Fruit fly (Drosophila melanogaster) whole organism, prepupa: ENCODE data around the gene CG8679.

ENCODE experiments used
- CG11294 ChIP-seq: fragments of 200-800 bp; sonication (Bioruptor generic); IDR thresholded peaks from 2 replicates; pipeline ENCODE4 v1.3.6; 2022; ENCODE audit warnings: missing biosample characterization, missing genetic modification characterization
- CG11762 ChIP-seq: fragments of 200-800 bp; sonication (Bioruptor generic); optimal IDR thresholded peaks from 3 replicates; lab custom pipeline; 2016; ENCODE audit warnings: missing biosample characterization, missing genetic modification characterization; ENCODE audit not compliant: insufficient read depth
- CG11902 ChIP-seq: fragments of 200-800 bp; sonication (Bioruptor generic); optimal IDR thresholded peaks from 3 replicates; lab custom pipeline; 2016; ENCODE audit warnings: missing biosample characterization, missing genetic modification characterization
- CG1621 ChIP-seq: fragments of 200-800 bp; sonication (Bioruptor generic); optimal IDR thresholded peaks from 3 replicates; lab custom pipeline; 2018; ENCODE audit warnings: missing biosample characterization, mild to moderate bottlenecking, missing genetic modification characterization
- CG16779 ChIP-seq: fragments of 200-800 bp; sonication (Bioruptor generic); optimal IDR thresholded peaks from 3 replicates; lab custom pipeline; 2017; ENCODE audit warnings: missing biosample characterization, mild to moderate bottlenecking, missing genetic modification characterization
- CG3032 ChIP-seq: fragments of 200-800 bp; optimal IDR thresholded peaks from 2 replicates; lab custom pipeline; 2019; ENCODE audit warnings: missing biosample characterization, mild to moderate bottlenecking, missing genetic modification characterization, moderate library complexity
- CG32006 ChIP-seq: fragments of 200-800 bp; sonication (Bioruptor generic); optimal IDR thresholded peaks from 3 replicates; lab custom pipeline; 2017; ENCODE audit warnings: missing biosample characterization, mild to moderate bottlenecking, missing genetic modification characterization
- CG3919 ChIP-seq: fragments of 200-800 bp; sonication (Bioruptor generic); optimal IDR thresholded peaks from 3 replicates; lab custom pipeline; 2016; ENCODE audit warnings: missing biosample characterization, missing genetic modification characterization
- CG6792 ChIP-seq: fragments of 200-800 bp; sonication (Bioruptor generic); optimal IDR thresholded peaks from 3 replicates; lab custom pipeline; 2016; ENCODE audit warnings: missing biosample characterization, missing genetic modification characterization
- CG6808 ChIP-seq: fragments of 200-800 bp; sonication (Bioruptor generic); optimal IDR thresholded peaks from 3 replicates; lab custom pipeline; 2017; ENCODE audit warnings: missing biosample characterization, missing genetic modification characterization, mild to moderate bottlenecking, moderate library complexity, missing genetic modification reagents
- CG8119 ChIP-seq: fragments of 200-800 bp; sonication (Bioruptor generic); IDR thresholded peaks from 3 replicates; pipeline ENCODE4 v1.3.6; 2022; ENCODE audit warnings: missing biosample characterization, missing genetic modification characterization
- CG8319 ChIP-seq: fragments of 200-800 bp; sonication (Bioruptor generic); optimal IDR thresholded peaks from 3 replicates; lab custom pipeline; 2016; ENCODE audit warnings: missing biosample characterization, missing genetic modification characterization
- Eip75B ChIP-seq: fragments of 200-800 bp; sonication (Bioruptor generic); optimal IDR thresholded peaks from 3 replicates; lab custom pipeline; 2016; ENCODE audit warnings: missing biosample characterization, missing genetic modification characterization
- Eip93F ChIP-seq: fragments of 200-800 bp; sonication (Bioruptor generic); optimal IDR thresholded peaks from 2 replicates; lab custom pipeline; 2016; ENCODE audit warnings: missing biosample characterization, mild to moderate bottlenecking, missing genetic modification characterization
- Ets21C ChIP-seq: fragments of 200-800 bp; sonication (Bioruptor generic); optimal IDR thresholded peaks from 3 replicates; lab custom pipeline; 2016; ENCODE audit warnings: missing biosample characterization, missing genetic modification characterization
- Hr38 ChIP-seq: sonication (Bioruptor generic); optimal IDR thresholded peaks from 2 replicates; lab custom pipeline; 2016; ENCODE audit warnings: missing biosample characterization, missing genetic modification characterization
- Lpt ChIP-seq: fragments of 200-800 bp; sonication (Bioruptor generic); optimal IDR thresholded peaks from 3 replicates; lab custom pipeline; 2016; ENCODE audit warnings: missing biosample characterization, missing genetic modification characterization
- Met ChIP-seq: fragments of 200-800 bp; sonication (Bioruptor generic); optimal IDR thresholded peaks from 3 replicates; lab custom pipeline; 2016; ENCODE audit warnings: missing biosample characterization, missing genetic modification characterization
- OdsH ChIP-seq: fragments of 200-800 bp; sonication (Bioruptor generic); optimal IDR thresholded peaks from 3 replicates; lab custom pipeline; 2016; ENCODE audit warnings: missing biosample characterization, missing genetic modification characterization
- Smox ChIP-seq: fragments of 200-800 bp; sonication (Bioruptor generic); optimal IDR thresholded peaks from 3 replicates; lab custom pipeline; 2016; ENCODE audit warnings: missing biosample characterization, missing genetic modification characterization
- Sox102F ChIP-seq: fragments of 200-800 bp; sonication (Bioruptor generic); optimal IDR thresholded peaks from 2 replicates; lab custom pipeline; 2016; ENCODE audit warnings: missing biosample characterization, mild to moderate bottlenecking, missing genetic modification characterization
- Sox14 ChIP-seq: fragments of 200-800 bp; sonication (Bioruptor generic); optimal IDR thresholded peaks from 3 replicates; lab custom pipeline; 2016; ENCODE audit warnings: missing biosample characterization, missing genetic modification characterization
- Sox15 ChIP-seq: fragments of 200-800 bp; sonication (Bioruptor generic); optimal IDR thresholded peaks from 3 replicates; lab custom pipeline; 2016; ENCODE audit warnings: missing biosample characterization, missing genetic modification characterization
- achi ChIP-seq: fragments of 200-800 bp; sonication (Bioruptor generic); optimal IDR thresholded peaks from 3 replicates; lab custom pipeline; 2016; ENCODE audit warnings: missing biosample characterization, missing genetic modification characterization
- acj6 ChIP-seq: fragments of 200-800 bp; sonication (Bioruptor generic); optimal IDR thresholded peaks from 3 replicates; lab custom pipeline; 2016; ENCODE audit warnings: missing biosample characterization, missing genetic modification characterization
- cyc ChIP-seq: fragments of 200-800 bp; sonication (Bioruptor generic); optimal IDR thresholded peaks from 3 replicates; lab custom pipeline; 2016; ENCODE audit warnings: missing biosample characterization, missing genetic modification characterization
- fd59A ChIP-seq: fragments of 200-800 bp; sonication (Bioruptor generic); optimal IDR thresholded peaks from 2 replicates; lab custom pipeline; 2017; ENCODE audit warnings: missing biosample characterization, mild to moderate bottlenecking, missing genetic modification characterization, missing genetic modification reagents
- fkh ChIP-seq: fragments of 200-800 bp; sonication (Bioruptor generic); optimal IDR thresholded peaks from 3 replicates; lab custom pipeline; 2017; ENCODE audit warnings: missing biosample characterization, mild to moderate bottlenecking, missing genetic modification characterization, moderate library complexity
- net ChIP-seq: fragments of 200-800 bp; sonication (Bioruptor generic); optimal IDR thresholded peaks from 3 replicates; lab custom pipeline; 2016; ENCODE audit warnings: missing biosample characterization, missing genetic modification characterization
- salr ChIP-seq, 2 experiments: fragments of 200-800 bp; sonication (Bioruptor generic); optimal IDR thresholded peaks; 3 replicates each; lab custom pipeline; 2016 to 2018; ENCODE audit warnings: missing biosample characterization in 2 of 2, missing genetic modification characterization in 2 of 2, mild to moderate bottlenecking in 1 of 2
- ss ChIP-seq, 2 experiments: fragments of 200-800 bp; sonication (Bioruptor generic); optimal IDR thresholded peaks; 2 replicates in 1 of 2; 3 replicates in 1 of 2; lab custom pipeline; 2017 to 2018; ENCODE audit warnings: mild to moderate bottlenecking in 2 of 2, missing biosample characterization in 2 of 2, missing genetic modification characterization in 2 of 2, moderate library complexity in 1 of 2
- svp ChIP-seq: fragments of 200-800 bp; sonication (Bioruptor generic); peaks from one replicate; lab custom pipeline; 2016; ENCODE audit warnings: missing biosample characterization, missing genetic modification characterization
- topi ChIP-seq: fragments of 200-800 bp; sonication (Bioruptor generic); optimal IDR thresholded peaks from 3 replicates; lab custom pipeline; 2016; ENCODE audit warnings: missing biosample characterization, missing genetic modification characterization

Gene CG8679

DNA sequence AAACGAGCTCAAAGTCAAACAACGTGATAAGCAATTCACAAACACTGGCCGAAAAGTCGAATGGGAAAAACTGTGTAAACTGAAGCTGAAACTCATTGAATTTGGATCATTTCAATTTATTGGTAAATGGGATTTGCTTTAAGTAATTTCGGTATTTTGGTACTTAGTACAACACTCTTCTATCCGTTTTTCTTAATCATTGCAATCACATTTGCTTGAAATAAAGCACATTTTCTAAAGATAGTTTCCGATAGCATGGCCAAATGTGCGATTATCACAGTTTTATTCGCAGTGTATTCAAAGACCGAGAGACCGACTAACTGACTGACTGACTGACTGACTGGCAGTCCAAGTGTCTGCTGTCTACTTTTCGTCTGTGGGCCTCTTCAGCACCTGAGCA, 21.8 kb downstream of the CG8679 start (continued):
- no peak for TF ChIP-seq salr (GFP tag; optimal IDR thresholded peaks at IDR 0.05; lab: Kevin White, UChicago)
- no peak for TF ChIP-seq Hr38 (GFP tag; lab: Kevin White, UChicago)
- no peak for TF ChIP-seq CG6792
- TF ChIP-seq net (GFP tag; lab: Kevin White, UChicago) = peak; percentile 14
- TF ChIP-seq achi = peak; percentile 33
- TF ChIP-seq topi (GFP tag; lab: Kevin White, UChicago) = peak; percentile 25
- TF ChIP-seq CG11762 = no peak
- no peak for TF ChIP-seq Ets21C (GFP tag; lab: Kevin White, UChicago)

DNA sequence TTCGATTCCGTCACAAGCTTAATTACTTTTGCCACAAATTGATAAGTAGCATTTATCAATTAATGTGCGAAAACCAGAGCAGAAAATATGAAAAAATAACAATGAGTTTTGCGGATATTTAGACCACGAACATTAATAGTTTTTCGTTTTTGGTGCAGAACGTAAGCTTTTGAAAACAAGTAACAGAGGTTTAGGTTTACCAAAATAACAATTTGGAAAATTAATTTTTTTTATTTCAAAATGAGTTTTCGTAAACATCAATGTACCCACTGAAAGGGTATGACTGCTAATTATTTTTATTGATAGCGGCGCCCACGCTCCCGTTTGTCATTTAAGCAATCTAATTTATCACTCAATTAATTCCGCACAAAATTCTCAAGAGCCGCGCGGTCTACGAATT, 23.0 kb downstream of the CG8679 start:
- TF ChIP-seq Sox14 (GFP tag; lab: Kevin White, UChicago) (no peak), OdsH (GFP tag; lab: Kevin White, UChicago) (no peak), CG16779 (tag; lab: Kevin White, UChicago) (no peak), Smox (GFP tag; lab: Kevin White, UChicago) (no peak), Met (no peak), CG6792 (no peak), cyc (GFP tag; lab: Kevin White, UChicago) (no peak), CG8319 (GFP tag; lab: Kevin White, UChicago) (no peak), CG6808 (GFP tag; lab: Kevin White, UChicago) (no peak), CG11294 (GFP tag; lab: Robert Waterston, UW) (no peak), acj6 (GFP tag; lab: Kevin White, UChicago) (no peak)

DNA sequence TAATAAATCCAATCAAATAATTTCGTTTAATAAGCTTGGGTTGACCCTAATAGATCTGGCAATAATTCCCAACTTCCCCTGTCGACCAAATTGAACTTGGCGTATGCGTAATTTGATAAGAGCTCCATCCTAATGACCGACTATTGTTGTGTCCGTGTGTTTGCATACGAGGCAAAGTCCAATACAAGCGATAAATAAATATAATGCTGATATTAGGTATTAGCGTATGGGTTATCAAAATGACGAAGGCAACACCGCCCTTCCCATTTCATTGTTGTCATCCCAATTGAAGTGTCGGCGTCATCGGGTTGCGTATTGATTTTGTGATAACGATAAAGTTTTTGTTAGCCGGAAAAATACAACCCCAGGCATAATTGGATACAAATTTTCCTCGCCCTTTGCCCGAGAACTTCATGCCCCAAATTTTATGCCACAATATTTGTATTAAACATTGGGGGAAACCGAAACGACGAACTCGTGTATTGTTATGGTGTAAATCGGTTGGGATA, 29.0 kb downstream of the CG8679 start:
- TF ChIP-seq CG11902 (GFP tag; lab: Kevin White, UChicago) (no peak), CG3919 (GFP tag; lab: Kevin White, UChicago) (no peak), fkh (GFP tag; lab: Kevin White, UChicago) (peak; percentile 50)

DNA sequence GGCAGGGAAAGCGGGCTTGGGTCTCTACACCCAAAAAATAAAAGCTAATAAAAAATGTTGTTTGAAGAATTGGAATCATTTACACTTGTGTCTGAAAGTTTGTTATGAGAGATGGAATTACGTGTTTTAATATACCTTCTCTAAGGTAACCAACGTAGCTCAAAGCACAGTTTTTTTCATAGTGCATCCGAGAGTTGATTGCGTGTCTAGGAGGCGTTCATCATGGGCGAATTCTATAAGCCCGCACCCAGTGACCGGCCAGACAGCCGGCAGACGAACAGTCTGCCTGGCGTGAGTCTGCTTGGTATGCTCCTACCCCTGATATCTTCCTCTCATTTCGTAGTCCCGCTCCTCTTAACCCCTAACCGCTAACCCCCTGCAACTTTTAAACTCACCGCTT, 30.6 kb downstream of the CG8679 start:
- TF ChIP-seq ss (GFP tag; optimal IDR thresholded peaks at IDR 0.05; lab: Kevin White, UChicago) = peak in 1 of 2 experiments; percentile 52
- TF ChIP-seq Lpt (GFP tag; lab: Kevin White, UChicago) = no peak
- TF ChIP-seq fd59A (GFP tag; lab: Kevin White, UChicago) = no peak
- no peak for TF ChIP-seq CG8119
- TF ChIP-seq CG8319 (GFP tag; lab: Kevin White, UChicago) = no peak
- TF ChIP-seq Sox102F (GFP tag; lab: Kevin White, UChicago) = no peak
- TF ChIP-seq CG11902 (GFP tag; lab: Kevin White, UChicago) = no peak
- TF ChIP-seq Hr38 (GFP tag; lab: Kevin White, UChicago) = no peak

DNA sequence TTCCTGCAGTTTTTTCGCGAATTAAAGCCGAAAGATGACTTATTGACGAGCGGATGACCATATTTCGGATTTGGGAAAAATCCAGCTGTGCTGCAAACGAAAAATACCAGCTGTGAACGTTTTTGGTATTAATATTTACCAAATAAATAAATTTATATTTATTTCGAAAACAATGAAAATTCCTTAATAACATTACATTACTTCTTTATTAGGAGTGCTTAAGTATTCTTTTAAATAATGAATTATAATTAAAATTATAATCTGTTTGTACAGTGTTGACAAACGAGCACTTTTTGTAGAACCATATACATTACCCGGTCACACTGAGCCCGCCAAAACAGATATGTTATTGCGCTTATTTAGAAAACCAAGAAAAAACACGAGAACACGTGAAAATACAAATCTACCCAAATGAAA, 38.7 kb downstream of the CG8679 start, which contains the start of the genes bur and Mcm10:
Gene bur (minus strand): TSS at position 69 of the 417 bp plus-strand sequence.
Gene Mcm10 (plus strand): TSS at position 319 of the 417 bp plus-strand sequence.
- no peak for TF ChIP-seq Eip75B (GFP tag; lab: Kevin White, UChicago)
- no peak for TF ChIP-seq OdsH (GFP tag; lab: Kevin White, UChicago)
- TF ChIP-seq CG11902 (GFP tag; lab: Kevin White, UChicago) = no peak
- peak; percentile 66 for TF ChIP-seq Eip93F (GFP tag; lab: Kevin White, UChicago)
- TF ChIP-seq CG1621 (tag; lab: Kevin White, UChicago) = no peak
- TF ChIP-seq salr (GFP tag; optimal IDR thresholded peaks at IDR 0.05; lab: Kevin White, UChicago) = no peak

DNA sequence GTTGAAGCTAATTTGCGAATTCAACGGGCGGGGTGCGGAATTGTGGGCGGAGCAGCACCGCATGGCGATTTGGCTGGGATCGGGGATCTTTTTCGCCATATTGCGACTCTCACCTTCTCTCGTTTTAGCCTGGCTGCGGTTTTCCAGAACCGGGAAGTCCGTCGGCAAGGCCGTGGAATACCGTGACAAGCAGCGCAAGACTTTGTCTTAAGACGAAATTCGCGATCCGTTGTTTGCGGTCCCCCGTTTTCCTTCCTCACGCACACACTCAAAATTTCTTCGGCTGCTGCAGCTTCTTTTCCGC, 39.2 kb downstream of the CG8679 start:
- TF ChIP-seq CG32006 (GFP tag; lab: Kevin White, UChicago) (no peak), acj6 (GFP tag; lab: Kevin White, UChicago) (no peak), svp (GFP tag; lab: Kevin White, UChicago) (no peak), Ets21C (GFP tag; lab: Kevin White, UChicago) (no peak), Sox15 (GFP tag; lab: Kevin White, UChicago) (no peak), ss (GFP tag; optimal IDR thresholded peaks at IDR 0.05; lab: Kevin White, UChicago) (no peak), OdsH (GFP tag; lab: Kevin White, UChicago) (no peak), CG3032 (tag; lab: Kevin White, UChicago) (no peak), CG16779 (tag; lab: Kevin White, UChicago) (no peak), fkh (GFP tag; lab: Kevin White, UChicago) (no peak)
